Worm (Caenorhabditis elegans): ENCODE measurements around the gene daf-5.

ce11 chrII:14006210-14006609 is 45.9 kb downstream of the daf-5 start, which contains the start of gene F01D5.6:
- TF ChIP-seq ama-1 (optimal IDR thresholded peaks at IDR 0.05) (no peak), pag-3 (tag; optimal IDR thresholded peaks at IDR 0.05; ENCODE audit: borderline replicate concordance, insufficient read depth) (no peak), nhr-11 (tag; optimal IDR thresholded peaks at IDR 0.05) (no peak)
